Worm (Caenorhabditis elegans) whole organism, mixed stage, embryonic: ENCODE data around the gene srx-112.

ENCODE experiments used
- cnd-1 ChIP-seq: fragments of 200-800 bp; sonication (Bioruptor generic); optimal IDR thresholded peaks from 2 replicates; lab custom pipeline; 2018; ENCODE audit warnings: mild to moderate bottlenecking, missing genetic modification characterization, missing compliant biosample characterization
- ham-2 ChIP-seq: fragments of 200-800 bp; sonication (Bioruptor generic); optimal IDR thresholded peaks from 2 replicates; lab custom pipeline; 2018; ENCODE audit warnings: mild to moderate bottlenecking, missing genetic modification characterization, missing compliant biosample characterization
- mab-5 ChIP-seq: fragments of 150-350 bp; optimal IDR thresholded peaks from 2 replicates; lab custom pipeline; 2014; ENCODE audit warnings: missing biosample characterization, missing genetic modification characterization
- ztf-11 ChIP-seq: fragments of 150-350 bp; optimal IDR thresholded peaks from 2 replicates; lab custom pipeline; 2014; ENCODE audit warnings: missing biosample characterization, missing genetic modification characterization

DNA sequence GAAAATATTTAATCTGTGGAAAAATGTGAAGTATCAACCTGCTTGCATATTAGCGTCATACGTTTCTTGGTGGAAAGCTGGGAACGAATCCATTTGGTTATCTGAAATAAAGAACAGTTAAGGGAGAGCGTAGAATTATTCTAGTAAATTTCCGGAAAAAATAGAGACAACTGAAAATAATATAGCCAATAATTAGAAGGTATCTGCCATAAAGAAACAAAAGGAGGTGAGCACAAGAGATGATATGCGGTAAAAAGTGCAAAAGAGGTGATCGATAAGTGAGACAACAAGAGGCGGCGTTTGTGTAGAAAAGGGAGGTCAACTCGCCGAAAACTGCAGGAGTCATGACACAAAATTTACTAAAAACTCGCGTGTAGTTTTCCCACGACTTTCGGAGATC, 15.1 kb upstream of the srx-112 start, which contains the start of gene T24E12.11:
- TF ChIP-seq ztf-11 (tag; lab: Kevin White, UChicago) (no peak), mab-5 (tag; lab: Kevin White, UChicago) (no peak), ham-2 (no peak), cnd-1 (no peak)
